Worm (Caenorhabditis elegans) whole organism, L1 larva: ENCODE data around the gene asd-1.

ENCODE experiments used
- ama-1 ChIP-seq: fragments of 150-350 bp; optimal IDR thresholded peaks from 2 replicates; lab custom pipeline; 2014
- elt-3 ChIP-seq, 6 experiments: fragments of 150-350 bp in 1 of 6; sonication (generic microtip); optimal IDR thresholded peaks; 2 replicates each; lab custom pipeline; 2017 to 2018; ENCODE audit warnings: missing biosample characterization in 6 of 6, missing genetic modification characterization in 6 of 6, inconsistent platforms in 1 of 6
- fos-1 ChIP-seq: fragments of 150-350 bp; optimal IDR thresholded peaks from 2 replicates; lab custom pipeline; 2014; ENCODE audit warnings: missing biosample characterization, missing genetic modification characterization
- isw-1 ChIP-seq: fragments of 200-800 bp; sonication (Bioruptor generic); IDR thresholded peaks from 2 replicates; pipeline ENCODE4 v1.3.6; 2022; ENCODE audit warnings: missing genetic modification characterization, missing compliant biosample characterization
- mab-9 ChIP-seq: fragments of 200-800 bp; sonication (Bioruptor generic); IDR thresholded peaks from 2 replicates; pipeline ENCODE4 v1.3.6; 2022; ENCODE audit warnings: missing genetic modification reagents, missing genetic modification characterization, missing compliant biosample characterization
- mep-1 ChIP-seq: fragments of 150-350 bp; optimal IDR thresholded peaks from 2 replicates; lab custom pipeline; 2014; ENCODE audit warnings: missing biosample characterization, missing genetic modification characterization
- nhr-237 ChIP-seq: fragments of 150-350 bp; optimal IDR thresholded peaks from 2 replicates; lab custom pipeline; 2014; ENCODE audit warnings: missing biosample characterization, missing genetic modification characterization
- nhr-71 ChIP-seq: sonication (generic microtip); optimal IDR thresholded peaks from 2 replicates; lab custom pipeline; 2016; ENCODE audit warnings: mild to moderate bottlenecking, missing genetic modification characterization, moderate library complexity, missing compliant biosample characterization
- rnt-1 ChIP-seq: sonication (generic microtip); optimal IDR thresholded peaks from 2 replicates; lab custom pipeline; 2016; ENCODE audit warnings: mild to moderate bottlenecking, missing genetic modification characterization, moderate library complexity, missing compliant biosample characterization
- sox-4 ChIP-seq: sonication (generic microtip); optimal IDR thresholded peaks from 2 replicates; lab custom pipeline; 2016; ENCODE audit warnings: missing genetic modification characterization, missing compliant biosample characterization
- sptf-1 ChIP-seq: fragments of 150-350 bp; optimal IDR thresholded peaks from 2 replicates; lab custom pipeline; 2014; ENCODE audit warnings: missing biosample characterization, missing genetic modification characterization
- unc-98 ChIP-seq: fragments of 200-800 bp; sonication (Bioruptor generic); IDR thresholded peaks from 2 replicates; pipeline ENCODE4 v1.3.6; 2022; ENCODE audit warnings: missing genetic modification characterization, missing compliant biosample characterization
- zag-1 ChIP-seq: fragments of 150-350 bp; optimal IDR thresholded peaks from 2 replicates; lab custom pipeline; 2014; ENCODE audit warnings: missing biosample characterization, missing genetic modification characterization

DNA sequence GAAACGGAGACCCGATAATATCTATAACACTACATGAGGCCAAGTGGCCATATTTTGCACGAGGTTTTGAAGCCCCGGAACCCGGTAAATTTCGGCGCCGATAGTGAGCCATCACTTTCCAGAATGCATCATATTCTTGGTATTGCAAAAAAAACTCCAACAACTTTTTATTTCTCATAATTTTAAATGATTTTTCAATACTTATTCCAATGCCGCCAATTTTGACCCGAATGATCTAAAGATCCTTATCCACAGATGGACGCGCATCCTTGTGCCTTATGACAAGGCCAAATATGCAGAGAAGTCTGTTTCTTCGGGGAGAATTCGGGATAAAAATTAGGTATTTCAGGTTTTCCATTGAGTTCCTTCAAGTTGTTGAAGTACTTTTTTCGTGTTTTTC, 44.1 kb downstream of the asd-1 start:
- no peak for TF ChIP-seq rnt-1 (tag; lab: Kevin White, UChicago)
- TF ChIP-seq isw-1 (GFP tag; lab: Robert Waterston, UW): no peak
- no peak for TF ChIP-seq elt-3 (tag; optimal IDR thresholded peaks at IDR 0.05; lab: Kevin White, UChicago)
- no peak for TF ChIP-seq ama-1
- no peak for TF ChIP-seq fos-1
- no peak for TF ChIP-seq sptf-1 (tag; lab: Kevin White, UChicago)
- TF ChIP-seq mab-9: no peak
- TF ChIP-seq nhr-237 (tag; lab: Kevin White, UChicago): no peak
- no peak for TF ChIP-seq sox-4 (tag; lab: Kevin White, UChicago)
- TF ChIP-seq unc-98 (GFP tag; lab: Robert Waterston, UW): no peak
- no peak for TF ChIP-seq mep-1 (tag; lab: Kevin White, UChicago)
- no peak for TF ChIP-seq nhr-71 (tag; lab: Kevin White, UChicago)
- TF ChIP-seq zag-1 (tag; lab: Kevin White, UChicago): no peak
